Fruit fly (Drosophila melanogaster): Measurements from ENCODE around the gene hng3.

Gene hng3

dm6 chr3L:725527-726191 lies 29.6 kb downstream of the hng3 start (continued):
- no peak for TF ChIP-seq CG18599 (GFP tag; optimal IDR thresholded peaks at IDR 0.05)
- TF ChIP-seq odd (GFP tag; optimal IDR thresholded peaks at IDR 0.05), result no peak
- TF ChIP-seq CG43689 (GFP tag; IDR thresholded peaks at IDR 0.05), result no peak
- TF ChIP-seq zf30C (GFP tag; optimal IDR thresholded peaks at IDR 0.05), result peak; percentile 97
- no peak for TF ChIP-seq bbx (GFP tag; IDR thresholded peaks at IDR 0.05; ENCODE audit: partially characterized antibody)
- no peak for TF ChIP-seq pfk (GFP tag; optimal IDR thresholded peaks at IDR 0.05)
- TF ChIP-seq CG6683 (GFP tag; optimal IDR thresholded peaks at IDR 0.05), result no peak
- TF ChIP-seq Hmx (GFP tag; optimal IDR thresholded peaks at IDR 0.05), result no peak
- TF ChIP-seq Camta (GFP tag; optimal IDR thresholded peaks at IDR 0.05), result peak; percentile 78
- TF ChIP-seq CG17186 (GFP tag; optimal IDR thresholded peaks at IDR 0.05), result peak; percentile 53
- TF ChIP-seq Ravus (GFP tag; IDR thresholded peaks at IDR 0.05), result no peak
- TF ChIP-seq Blimp-1 (GFP tag; optimal IDR thresholded peaks at IDR 0.05), result peak; percentile 76
- no peak for TF ChIP-seq BtbVII (GFP tag; optimal IDR thresholded peaks at IDR 0.05)
- peak; percentile 96 for TF ChIP-seq CG3065 (GFP tag; optimal IDR thresholded peaks at IDR 0.05)
- TF ChIP-seq sna (GFP tag; IDR thresholded peaks at IDR 0.05; ENCODE audit: partially characterized antibody), result no peak
- peak; percentile 93 for TF ChIP-seq CG14710 (tag; optimal IDR thresholded peaks at IDR 0.05)
- TF ChIP-seq Hr51 (GFP tag; optimal IDR thresholded peaks at IDR 0.05), result peak in 1 of 2 experiments; percentile 75
- no peak for TF ChIP-seq CG10543 (GFP tag; optimal IDR thresholded peaks at IDR 0.05)
- TF ChIP-seq Poxn (GFP tag; IDR thresholded peaks at IDR 0.05), result no peak
- peak; percentile 85 for TF ChIP-seq CG31441 (GFP tag; IDR thresholded peaks at IDR 0.05)
- TF ChIP-seq grn (GFP tag; optimal IDR thresholded peaks at IDR 0.05), result no peak
- peak; percentile 84 for TF ChIP-seq row (GFP tag; IDR thresholded peaks at IDR 0.05)
- no peak for TF ChIP-seq CG7372 (GFP tag; IDR thresholded peaks at IDR 0.05)
- TF ChIP-seq CG15073 (GFP tag; optimal IDR thresholded peaks at IDR 0.05), result no peak
- no peak for TF ChIP-seq Nf-YA (GFP tag; IDR thresholded peaks at IDR 0.05)
- no peak for TF ChIP-seq CG15479 (GFP tag; optimal IDR thresholded peaks at IDR 0.05)
- peak; percentile 54; the same call in 1 of the 2 replicates for TF ChIP-seq HLH3B (GFP tag; IDR thresholded peaks at IDR 0.05)
- peak in 1 of 3 experiments; percentile 96 for TF ChIP-seq lola (GFP tag; optimal IDR thresholded peaks at IDR 0.05)
- peak; percentile 25 for TF ChIP-seq CG9437 (GFP tag; optimal IDR thresholded peaks at IDR 0.05)
- TF ChIP-seq CG12299 (tag; optimal IDR thresholded peaks at IDR 0.05), result no peak
- TF ChIP-seq ind (GFP tag; optimal IDR thresholded peaks at IDR 0.05), result peak; percentile 31
- peak; percentile 52 for TF ChIP-seq ems (GFP tag; optimal IDR thresholded peaks at IDR 0.05)
- peak; percentile 63 for TF ChIP-seq corto (GFP tag; optimal IDR thresholded peaks at IDR 0.05)
- TF ChIP-seq dm (GFP tag; optimal IDR thresholded peaks at IDR 0.05), result peak; percentile 60
- TF ChIP-seq NFAT (GFP tag; IDR thresholded peaks at IDR 0.05), result no peak
- TF ChIP-seq CG9797 (GFP tag; optimal IDR thresholded peaks at IDR 0.05), result no peak
- TF ChIP-seq crp (GFP tag; optimal IDR thresholded peaks at IDR 0.05), result peak in 1 of 2 experiments; percentile 11
- TF ChIP-seq Lim3 (GFP tag; IDR thresholded peaks at IDR 0.05), result no peak
- peak; percentile 82 for TF ChIP-seq CG2875 (GFP tag; optimal IDR thresholded peaks at IDR 0.05)
- TF ChIP-seq CG13287 (GFP tag; IDR thresholded peaks at IDR 0.05; ENCODE audit: partially characterized antibody), result no peak
- TF ChIP-seq CG31388 (GFP tag; optimal IDR thresholded peaks at IDR 0.05), result peak; percentile 71
- no peak for TF ChIP-seq nerfin-2 (GFP tag; IDR thresholded peaks at IDR 0.05; ENCODE audit: partially characterized antibody)
- peak; percentile 71 for TF ChIP-seq H15 (GFP tag; IDR thresholded peaks at IDR 0.05)
- peak; percentile 98 for TF ChIP-seq dmrt11E (tag; optimal IDR thresholded peaks at IDR 0.05)
- TF ChIP-seq CG5180 (GFP tag; optimal IDR thresholded peaks at IDR 0.05), result peak; percentile 0
- peak; percentile 49 for TF ChIP-seq Lhr (GFP tag; optimal IDR thresholded peaks at IDR 0.05)
- no peak for TF ChIP-seq CG31365 (tag; optimal IDR thresholded peaks at IDR 0.05)
- peak; percentile 74 for TF ChIP-seq CG7786 (GFP tag; optimal IDR thresholded peaks at IDR 0.05)

Data from whole organism, embryonic.